Fruit fly (Drosophila melanogaster): ENCODE results near the gene Gdh.

dm6 chr3R:23900092-23900491 is 42.8 kb downstream of the Gdh start:
- no peak for TF ChIP-seq Rel (GFP tag; optimal IDR thresholded peaks at IDR 0.05)
- no peak for TF ChIP-seq Rel (tag; optimal IDR thresholded peaks at IDR 0.05)
- no peak for TF ChIP-seq br (GFP tag; optimal IDR thresholded peaks at IDR 0.05)
- no peak for TF ChIP-seq h (GFP tag; optimal IDR thresholded peaks at IDR 0.05)
- TF ChIP-seq Dfd (GFP tag; optimal IDR thresholded peaks at IDR 0.05): no peak
- no peak for TF ChIP-seq psq (GFP tag; optimal IDR thresholded peaks at IDR 0.05)
- TF ChIP-seq usp (GFP tag; optimal IDR thresholded peaks at IDR 0.05): no peak
- TF ChIP-seq foxo (GFP tag; optimal IDR thresholded peaks at IDR 0.05): no peak
- TF ChIP-seq OdsH (GFP tag; optimal IDR thresholded peaks at IDR 0.05): no peak
- no peak for TF ChIP-seq Hr78 (GFP tag; optimal IDR thresholded peaks at IDR 0.05)
- TF ChIP-seq Hr83 (GFP tag; optimal IDR thresholded peaks at IDR 0.05; ENCODE audit: poor library complexity, severe bottlenecking): no peak
- TF ChIP-seq Vsx2 (GFP tag; optimal IDR thresholded peaks at IDR 0.05; ENCODE audit: partially characterized antibody): no peak
- TF ChIP-seq CrebA (GFP tag; optimal IDR thresholded peaks at IDR 0.05; ENCODE audit: borderline replicate concordance): no peak
- no peak for TF ChIP-seq lola (GFP tag; optimal IDR thresholded peaks at IDR 0.05)

Data from whole organism, wandering third instar larva.